Fruit fly (Drosophila melanogaster) S2 (cell line): ENCODE results near the gene CG14721.

Source experiments
- CG8478 ChIP-seq: fragments of >200 bp; optimal IDR thresholded peaks from 2 replicates; lab custom pipeline; 2018
- CTCF ChIP-seq, 2 experiments: fragments of >200 bp; optimal IDR thresholded peaks; 2 replicates each; lab custom pipeline; 2018

DNA sequence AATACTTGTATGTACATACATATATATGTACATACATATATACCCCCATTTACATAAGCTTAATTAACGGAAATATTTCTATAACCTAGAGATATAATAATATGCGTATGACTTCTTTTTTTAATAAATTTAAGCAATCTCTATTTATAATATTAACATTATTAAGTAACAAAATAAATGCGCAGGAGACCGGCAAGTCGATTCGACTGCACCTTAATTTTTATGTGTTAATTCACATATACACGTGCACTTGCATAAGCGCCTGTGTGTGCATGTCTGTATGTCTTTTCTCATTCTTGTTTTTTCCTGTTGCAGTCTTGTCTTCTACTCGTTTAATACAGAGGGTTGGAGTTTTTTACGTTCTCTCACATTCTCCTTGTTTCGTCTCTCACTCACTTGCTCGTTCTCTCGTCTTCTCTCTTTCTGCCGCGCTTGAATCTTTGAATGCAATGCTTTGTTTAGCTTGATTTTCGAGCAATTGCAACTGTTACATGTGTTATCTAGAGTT is 45.0 kb downstream of the CG14721 start:
- no peak for TF ChIP-seq CG8478 (lab: Kevin White, UChicago)
- no peak for TF ChIP-seq CTCF (optimal IDR thresholded peaks at IDR 0.05; lab: Kevin White, UChicago)
